Fruit fly (Drosophila melanogaster) whole organism, wandering third instar larva: ENCODE measurements around the gene jvl.

ENCODE experiments used
- Abd-B ChIP-seq: fragments of >200 bp; optimal IDR thresholded peaks from 2 replicates; lab custom pipeline; 2017; ENCODE audit warnings: missing biosample characterization, missing genetic modification characterization
- CG32264 ChIP-seq: fragments of 200-800 bp; sonication (Bioruptor generic); optimal IDR thresholded peaks from 2 replicates; lab custom pipeline; 2016; ENCODE audit warnings: missing biosample characterization, missing genetic modification characterization
- Dif ChIP-seq: fragments of 200-275, 200-300 bp; sonication (Bioruptor generic); optimal IDR thresholded peaks from 2 replicates; lab custom pipeline; 2018; ENCODE audit warnings: missing biosample characterization, missing genetic modification characterization; ENCODE audit not compliant: partially characterized antibody
- GATAd ChIP-seq: sonication (Bioruptor generic); optimal IDR thresholded peaks from 2 replicates; lab custom pipeline; 2016; ENCODE audit warnings: missing biosample characterization, missing genetic modification characterization
- HLH106 ChIP-seq: fragments of 200-800 bp; optimal IDR thresholded peaks from 3 replicates; lab custom pipeline; 2019; ENCODE audit warnings: missing biosample characterization, mild to moderate bottlenecking, missing genetic modification characterization, moderate library complexity
- Hnf4 ChIP-seq: fragments of 200-800 bp; sonication (Bioruptor generic); optimal IDR thresholded peaks from 2 replicates; lab custom pipeline; 2016; ENCODE audit warnings: missing biosample characterization, mild to moderate bottlenecking, missing genetic modification characterization
- Hr78 ChIP-seq: fragments of >200 bp; optimal IDR thresholded peaks from 2 replicates; lab custom pipeline; 2017; ENCODE audit warnings: missing biosample characterization, missing genetic modification characterization
- Jra ChIP-seq: sonication (Bioruptor generic); optimal IDR thresholded peaks from 2 replicates; lab custom pipeline; 2016; ENCODE audit warnings: missing biosample characterization, missing genetic modification characterization
- Mio ChIP-seq: sonication (Bioruptor generic); optimal IDR thresholded peaks from 2 replicates; lab custom pipeline; 2016; ENCODE audit warnings: missing biosample characterization, missing genetic modification characterization
- Myc ChIP-seq: fragments of >200 bp; optimal IDR thresholded peaks from 2 replicates; lab custom pipeline; 2017
- OdsH ChIP-seq: fragments of 200-800 bp; sonication (Bioruptor generic); optimal IDR thresholded peaks from 2 replicates; lab custom pipeline; 2016; ENCODE audit warnings: missing biosample characterization, mild to moderate bottlenecking, missing genetic modification characterization
- Rel ChIP-seq, 2 experiments: fragments of 200-800 bp; sonication (Bioruptor generic) in 1 of 2; optimal IDR thresholded peaks; 2 replicates in 1 of 2; 3 replicates in 1 of 2; lab custom pipeline; 2016 to 2019; ENCODE audit warnings: mild to moderate bottlenecking in 2 of 2, missing biosample characterization in 2 of 2, missing genetic modification characterization in 2 of 2, moderate library complexity in 1 of 2
- Sp1 ChIP-seq: fragments of 200-800 bp; sonication (Bioruptor generic); optimal IDR thresholded peaks from 3 replicates; lab custom pipeline; 2019; ENCODE audit warnings: missing biosample characterization, mild to moderate bottlenecking, missing genetic modification characterization, moderate library complexity
- Vsx2 ChIP-seq: fragments of 200-300, 225-300 bp; sonication (Bioruptor generic); optimal IDR thresholded peaks from 2 replicates; lab custom pipeline; 2018; ENCODE audit warnings: missing biosample characterization, missing genetic modification characterization; ENCODE audit not compliant: partially characterized antibody
- brk ChIP-seq: fragments of 200-800 bp; sonication (Bioruptor generic); optimal IDR thresholded peaks from 2 replicates; lab custom pipeline; 2016; ENCODE audit warnings: missing biosample characterization, mild to moderate bottlenecking, missing genetic modification characterization
- dsf ChIP-seq: sonication (Bioruptor generic); optimal IDR thresholded peaks from 2 replicates; lab custom pipeline; 2016; ENCODE audit warnings: missing biosample characterization, missing genetic modification characterization, borderline replicate concordance
- ey ChIP-seq: fragments of 200-800 bp; sonication (Bioruptor generic); optimal IDR thresholded peaks from 2 replicates; lab custom pipeline; 2016; ENCODE audit warnings: missing biosample characterization, missing genetic modification characterization
- foxo ChIP-seq, 2 experiments: fragments of 200-800 bp; sonication (Bioruptor generic); optimal IDR thresholded peaks; 2 replicates in 1 of 2; 3 replicates in 1 of 2; lab custom pipeline; 2016 to 2017; ENCODE audit warnings: missing biosample characterization in 2 of 2, missing genetic modification characterization in 2 of 2
- fru ChIP-seq: fragments of 200-800 bp; sonication (Bioruptor generic); optimal IDR thresholded peaks from 3 replicates; lab custom pipeline; 2016; ENCODE audit warnings: missing biosample characterization, mild to moderate bottlenecking, missing genetic modification characterization
- h ChIP-seq: fragments of 200-800 bp; sonication (Bioruptor generic); optimal IDR thresholded peaks from 3 replicates; lab custom pipeline; 2016; ENCODE audit warnings: missing biosample characterization, mild to moderate bottlenecking, missing genetic modification characterization
- jim ChIP-seq: fragments of 175-275, 200-325 bp; sonication (Bioruptor generic); optimal IDR thresholded peaks from 2 replicates; lab custom pipeline; 2016; ENCODE audit warnings: missing biosample characterization, mild to moderate bottlenecking, missing genetic modification characterization
- pan ChIP-seq: fragments of >200 bp; optimal IDR thresholded peaks from 2 replicates; lab custom pipeline; 2017
- psq ChIP-seq: fragments of 200-800 bp; sonication (Bioruptor generic); optimal IDR thresholded peaks from 3 replicates; lab custom pipeline; 2017; ENCODE audit warnings: missing biosample characterization, mild to moderate bottlenecking, missing genetic modification characterization, moderate library complexity
- rgr ChIP-seq: fragments of 200-800 bp; sonication (Bioruptor generic); optimal IDR thresholded peaks from 3 replicates; lab custom pipeline; 2016; ENCODE audit warnings: missing biosample characterization, mild to moderate bottlenecking, missing genetic modification characterization
- sage ChIP-seq: fragments of 200-800 bp; sonication (Bioruptor generic); optimal IDR thresholded peaks from 2 replicates; lab custom pipeline; 2016; ENCODE audit warnings: missing biosample characterization, mild to moderate bottlenecking, missing genetic modification characterization
- sv ChIP-seq: fragments of 200-800 bp; sonication (Bioruptor generic); optimal IDR thresholded peaks from 3 replicates; lab custom pipeline; 2016; ENCODE audit warnings: missing biosample characterization, missing genetic modification characterization
- tai ChIP-seq: sonication (Bioruptor generic); optimal IDR thresholded peaks from 2 replicates; lab custom pipeline; 2016; ENCODE audit warnings: missing biosample characterization, missing genetic modification characterization
- woc ChIP-seq: sonication (Bioruptor generic); optimal IDR thresholded peaks from 2 replicates; lab custom pipeline; 2016; ENCODE audit warnings: missing biosample characterization, mild to moderate bottlenecking, missing genetic modification characterization

Gene jvl

DNA sequence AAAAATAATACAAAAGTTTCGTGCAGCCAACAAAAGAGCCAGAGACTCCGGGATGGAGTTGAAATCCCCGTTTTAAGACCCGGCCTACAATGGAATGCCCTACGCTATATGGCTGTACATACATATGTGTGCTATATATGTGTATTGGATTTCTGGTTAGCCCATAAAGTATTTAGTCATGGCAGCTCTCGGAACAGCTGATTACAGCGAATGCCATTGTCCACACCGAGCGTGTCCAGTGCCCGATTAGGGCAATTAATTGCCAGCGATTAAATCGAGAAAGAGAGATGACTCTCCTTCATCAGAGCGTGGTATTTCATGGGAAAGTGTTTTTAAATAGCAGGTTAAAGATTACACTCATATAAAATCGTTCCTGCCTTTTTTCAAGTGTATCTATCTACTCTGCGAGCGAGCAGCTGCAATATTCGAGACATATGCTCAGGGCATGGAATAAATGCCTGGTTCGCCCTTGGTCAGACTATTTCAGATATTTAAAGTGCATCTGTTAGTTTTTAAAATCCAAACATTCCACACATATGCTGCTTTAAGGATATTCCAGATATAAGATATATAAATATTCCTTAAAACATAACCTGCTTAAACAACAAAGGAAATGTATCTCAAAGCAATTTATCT is 24.2 kb upstream of the jvl start:
- TF ChIP-seq h (GFP tag; lab: Kevin White, UChicago): peak; percentile 16
- TF ChIP-seq HLH106 (tag; lab: Kevin White, UChicago): peak; percentile 9
- TF ChIP-seq Rel (GFP tag; optimal IDR thresholded peaks at IDR 0.05; lab: Kevin White, UChicago): no peak
- peak; percentile 79 for TF ChIP-seq Rel (tag; optimal IDR thresholded peaks at IDR 0.05; lab: Kevin White, UChicago)
- no peak for TF ChIP-seq sage
- no peak for TF ChIP-seq sv (GFP tag; lab: Kevin White, UChicago)
- peak; percentile 0 for TF ChIP-seq ey (GFP tag; lab: Kevin White, UChicago)

DNA sequence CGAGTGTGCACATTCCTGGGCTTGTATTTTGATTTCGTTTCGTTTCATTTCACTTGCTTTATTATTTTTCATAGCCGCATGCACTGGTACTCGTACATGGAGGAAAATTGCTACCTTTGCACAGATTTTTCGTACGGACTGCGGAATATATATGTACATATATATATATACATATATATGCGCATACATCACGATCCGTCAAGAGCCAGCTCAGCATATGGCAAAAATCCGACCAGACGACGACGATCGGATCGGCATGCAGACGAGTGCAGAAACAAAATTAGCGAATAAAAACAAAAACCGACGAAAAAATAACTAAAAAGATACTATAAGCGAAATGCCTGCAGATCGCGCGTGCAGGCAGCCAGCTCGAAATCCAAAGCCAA is 23.7 kb upstream of the jvl start:
- TF ChIP-seq tai (GFP tag; lab: Kevin White, UChicago) (no peak), Jra (GFP tag; lab: Kevin White, UChicago) (no peak), woc (GFP tag; lab: Kevin White, UChicago) (no peak), Hnf4 (GFP tag; lab: Kevin White, UChicago) (no peak), Rel (GFP tag; optimal IDR thresholded peaks at IDR 0.05; lab: Kevin White, UChicago) (no peak), Rel (tag; optimal IDR thresholded peaks at IDR 0.05; lab: Kevin White, UChicago) (no peak), ey (GFP tag; lab: Kevin White, UChicago) (no peak), CG32264 (GFP tag; lab: Kevin White, UChicago) (no peak), Abd-B (GFP tag; lab: Kevin White, UChicago) (no peak), rgr (GFP tag; lab: Kevin White, UChicago) (no peak), Dif (GFP tag; lab: Kevin White, UChicago) (no peak), Sp1 (GFP tag; lab: Kevin White, UChicago) (no peak), fru (GFP tag; lab: Kevin White, UChicago) (no peak), GATAd (GFP tag; lab: Kevin White, UChicago) (no peak), Hr78 (GFP tag; lab: Kevin White, UChicago) (no peak), Myc (lab: Kevin White, UChicago) (no peak), Vsx2 (GFP tag; lab: Kevin White, UChicago) (no peak), pan (no peak), sage (no peak)

DNA sequence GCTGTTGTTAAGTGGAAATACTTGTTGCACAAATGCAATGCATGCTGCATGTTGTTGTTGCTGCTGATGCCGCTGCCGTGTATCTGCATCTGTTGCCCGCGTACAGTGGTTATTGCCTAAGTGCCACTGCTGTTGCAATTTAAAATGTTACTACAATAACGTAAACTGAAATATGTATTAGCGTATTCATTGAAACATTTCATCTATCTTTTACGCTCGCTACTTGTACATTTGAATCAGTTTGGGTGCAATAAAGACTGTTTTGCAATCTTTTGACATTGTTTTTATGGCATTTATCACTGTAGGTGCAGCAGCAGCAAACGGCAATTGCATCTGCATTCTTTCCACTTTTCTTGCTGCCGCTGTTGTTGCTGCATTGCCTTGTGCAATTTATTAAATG is 22.0 kb upstream of the jvl start:
- TF ChIP-seq Hr78 (GFP tag; lab: Kevin White, UChicago): no peak
- TF ChIP-seq Mio: no peak
- no peak for TF ChIP-seq fru (GFP tag; lab: Kevin White, UChicago)
- no peak for TF ChIP-seq Abd-B (GFP tag; lab: Kevin White, UChicago)
- no peak for TF ChIP-seq jim (GFP tag; lab: Kevin White, UChicago)
- no peak for TF ChIP-seq Myc (lab: Kevin White, UChicago)
- TF ChIP-seq OdsH: no peak
- no peak for TF ChIP-seq dsf (GFP tag; lab: Kevin White, UChicago)

DNA sequence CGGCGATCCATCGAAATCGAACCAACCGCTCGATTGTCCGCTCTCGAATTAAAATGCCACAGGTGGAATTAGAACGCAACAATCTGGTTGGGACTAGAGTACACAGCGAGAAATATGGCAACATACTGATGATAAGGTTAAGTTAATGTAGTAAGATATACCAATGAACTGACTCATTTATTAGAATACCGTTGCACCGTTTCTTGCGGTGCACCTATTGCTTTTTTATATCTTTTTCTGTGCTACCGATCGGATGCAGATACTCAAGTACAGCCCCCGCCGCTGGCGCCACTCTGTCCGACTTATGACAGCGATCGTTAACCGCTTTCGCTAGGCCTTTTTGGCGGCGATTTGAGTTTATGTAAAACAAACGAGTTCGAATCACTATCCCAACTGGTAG is 21.3 kb upstream of the jvl start:
- peak; percentile 23 for TF ChIP-seq h (GFP tag; lab: Kevin White, UChicago)
- TF ChIP-seq psq (GFP tag; lab: Kevin White, UChicago): no peak
- no peak for TF ChIP-seq Hr78 (GFP tag; lab: Kevin White, UChicago)
- TF ChIP-seq ey (GFP tag; lab: Kevin White, UChicago): peak; percentile 8
- TF ChIP-seq woc (GFP tag; lab: Kevin White, UChicago): no peak
- TF ChIP-seq sv (GFP tag; lab: Kevin White, UChicago): peak; percentile 6

DNA sequence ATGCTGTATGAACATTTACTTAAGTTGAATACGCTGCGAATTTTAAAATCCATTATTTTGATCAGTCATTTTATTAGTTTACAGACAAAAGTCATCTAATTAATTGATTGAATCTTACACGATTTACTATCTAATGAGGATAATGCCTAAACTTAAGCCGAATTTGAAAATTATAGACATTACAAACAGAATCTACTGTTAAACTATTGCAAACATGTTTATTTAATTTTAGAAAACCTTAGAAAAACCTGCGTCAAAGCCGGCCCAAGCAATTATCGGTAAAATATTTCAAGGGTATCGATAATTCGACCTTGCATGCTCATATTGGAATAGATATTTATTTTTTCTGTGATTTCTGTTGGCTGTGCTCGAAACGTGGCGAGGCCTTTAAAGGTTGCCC is 20.5 kb upstream of the jvl start:
- no peak for TF ChIP-seq brk (GFP tag; lab: Kevin White, UChicago)
- no peak for TF ChIP-seq jim (GFP tag; lab: Kevin White, UChicago)
- no peak for TF ChIP-seq HLH106 (tag; lab: Kevin White, UChicago)
- no peak for TF ChIP-seq foxo (GFP tag; optimal IDR thresholded peaks at IDR 0.05; lab: Kevin White, UChicago)
- TF ChIP-seq sage: no peak
- TF ChIP-seq GATAd (GFP tag; lab: Kevin White, UChicago): no peak
